Fruit fly (Drosophila melanogaster) whole organism, embryonic: Measurements from ENCODE around the gene Datp.

Experiments used
- Awh ChIP-seq: fragments of 200-800 bp; sonication (Bioruptor generic); IDR thresholded peaks from 2 replicates; pipeline ENCODE4, ENCODE4 v1.3.6; 2022; ENCODE audit warnings: missing biosample characterization, missing genetic modification characterization
- B-H1 ChIP-seq: fragments of 200-800 bp; sonication (Bioruptor generic); IDR thresholded peaks from 3 replicates; pipeline ENCODE4 v1.3.6; 2022; ENCODE audit warnings: missing biosample characterization, missing genetic modification characterization
- B-H2 ChIP-seq: fragments of 200-800 bp; sonication (Bioruptor generic); optimal IDR thresholded peaks from 2 replicates; lab custom pipeline; 2018; ENCODE audit warnings: missing biosample characterization, mild to moderate bottlenecking, missing genetic modification characterization
- CG10321 ChIP-seq: fragments of 200-800 bp; sonication (Bioruptor generic); IDR thresholded peaks from 2 replicates; pipeline ENCODE4 v1.3.6; 2022; ENCODE audit warnings: missing biosample characterization, missing genetic modification characterization
- CG10366 ChIP-seq: fragments of 200-800 bp; sonication (Bioruptor generic); IDR thresholded peaks from 2 replicates; pipeline ENCODE4 v1.3.6; 2022; ENCODE audit warnings: missing biosample characterization, missing genetic modification characterization
- CG10654 ChIP-seq: fragments of 200-800 bp; sonication (Bioruptor generic); optimal IDR thresholded peaks from 2 replicates; lab custom pipeline; 2016; ENCODE audit warnings: missing biosample characterization, missing genetic modification characterization
- CG10979 ChIP-seq: fragments of 200-800 bp; sonication (Bioruptor generic); optimal IDR thresholded peaks from 2 replicates; lab custom pipeline; 2018; ENCODE audit warnings: missing biosample characterization, mild to moderate bottlenecking, missing genetic modification characterization, moderate library complexity
- CG11456 ChIP-seq: fragments of 200-800 bp; sonication (Bioruptor generic); IDR thresholded peaks from 3 replicates; pipeline ENCODE4 v1.3.6; 2022; ENCODE audit warnings: missing biosample characterization, missing genetic modification characterization
- CG12071 ChIP-seq: fragments of 200-800 bp; sonication (Bioruptor generic); optimal IDR thresholded peaks from 3 replicates; lab custom pipeline; 2018; ENCODE audit warnings: missing biosample characterization, mild to moderate bottlenecking, missing genetic modification characterization
- CG15073 ChIP-seq: fragments of 200-800 bp; sonication (Bioruptor generic); optimal IDR thresholded peaks from 2 replicates; lab custom pipeline; 2016; ENCODE audit warnings: missing biosample characterization, missing genetic modification characterization
- CG15269 ChIP-seq: fragments of 200-800 bp; sonication (Bioruptor generic); optimal IDR thresholded peaks from 2 replicates; lab custom pipeline; 2018; ENCODE audit warnings: missing biosample characterization, mild to moderate bottlenecking, missing genetic modification characterization, moderate library complexity
- CG16815 ChIP-seq: fragments of 200-800 bp; sonication (Bioruptor generic); optimal IDR thresholded peaks from 3 replicates; lab custom pipeline; 2017; ENCODE audit warnings: missing biosample characterization, mild to moderate bottlenecking, missing genetic modification characterization
- CG17359 ChIP-seq: fragments of 200-800 bp; sonication (Bioruptor generic); optimal IDR thresholded peaks from 3 replicates; lab custom pipeline; 2018; ENCODE audit warnings: missing biosample characterization, mild to moderate bottlenecking, missing genetic modification characterization, moderate library complexity
- CG17385 ChIP-seq: fragments of 200-800 bp; sonication (Bioruptor generic); optimal IDR thresholded peaks from 3 replicates; lab custom pipeline; 2018; ENCODE audit warnings: missing biosample characterization, mild to moderate bottlenecking, missing genetic modification characterization
- CG18262 ChIP-seq: fragments of 200-800 bp; optimal IDR thresholded peaks from 3 replicates; lab custom pipeline; 2019; ENCODE audit warnings: missing biosample characterization, mild to moderate bottlenecking, missing genetic modification characterization, moderate library complexity
- CG1832 ChIP-seq: fragments of 200-800 bp; sonication (Bioruptor generic); optimal IDR thresholded peaks from 2 replicates; lab custom pipeline; 2017; ENCODE audit warnings: missing biosample characterization, mild to moderate bottlenecking, missing genetic modification characterization, inconsistent platforms
- CG30431 ChIP-seq: fragments of 200-800 bp; sonication (Bioruptor generic); optimal IDR thresholded peaks from 2 replicates; lab custom pipeline; 2017; ENCODE audit warnings: missing biosample characterization, missing genetic modification characterization
- CG31441 ChIP-seq: fragments of 200-800 bp; sonication (Bioruptor generic); IDR thresholded peaks from 2 replicates; pipeline ENCODE4 v1.3.6; 2022; ENCODE audit warnings: missing biosample characterization, missing genetic modification characterization
- CG32772 ChIP-seq: fragments of 200-800 bp; sonication (Bioruptor generic); IDR thresholded peaks from 2 replicates; pipeline ENCODE4 v1.3.6; 2022; ENCODE audit warnings: missing biosample characterization, missing genetic modification characterization
- CG7556 ChIP-seq: fragments of 200-800 bp; sonication (Bioruptor generic); optimal IDR thresholded peaks from 2 replicates; lab custom pipeline; 2017; ENCODE audit warnings: missing biosample characterization, mild to moderate bottlenecking, missing genetic modification characterization
- CG8281 ChIP-seq: fragments of 200-800 bp; sonication (Bioruptor generic); optimal IDR thresholded peaks from 2 replicates; lab custom pipeline; 2018; ENCODE audit warnings: missing biosample characterization, mild to moderate bottlenecking, missing genetic modification characterization, moderate library complexity
- CG8924 ChIP-seq: fragments of 200-800 bp; optimal IDR thresholded peaks from 3 replicates; lab custom pipeline; 2019; ENCODE audit warnings: missing biosample characterization, mild to moderate bottlenecking, missing genetic modification characterization, moderate library complexity
- CG9609 ChIP-seq: fragments of 200-800 bp; sonication (Bioruptor generic); optimal IDR thresholded peaks from 3 replicates; lab custom pipeline; 2016; ENCODE audit warnings: missing biosample characterization, missing genetic modification characterization
- Chrac-16 ChIP-seq: fragments of 200-800 bp; sonication (Bioruptor generic); optimal IDR thresholded peaks from 3 replicates; lab custom pipeline; 2016; ENCODE audit warnings: missing biosample characterization, missing genetic modification characterization
- Dad ChIP-seq: fragments of 200-800 bp; sonication (Bioruptor generic); optimal IDR thresholded peaks from 3 replicates; lab custom pipeline; 2016; ENCODE audit warnings: missing biosample characterization, missing genetic modification characterization
- Deaf1 ChIP-seq: fragments of 200-800 bp; optimal IDR thresholded peaks from 3 replicates; lab custom pipeline; 2019; ENCODE audit warnings: missing biosample characterization, mild to moderate bottlenecking, missing genetic modification characterization, moderate library complexity
- E2f2 ChIP-seq: fragments of 200-800 bp; sonication (Bioruptor generic); IDR thresholded peaks from 2 replicates; pipeline ENCODE4 v1.3.6; 2022; ENCODE audit warnings: missing biosample characterization, missing genetic modification characterization
- HHEX ChIP-seq: fragments of 200-800 bp; sonication (Bioruptor generic); optimal IDR thresholded peaks from 3 replicates; lab custom pipeline; 2017; ENCODE audit warnings: missing biosample characterization, mild to moderate bottlenecking, missing genetic modification characterization, missing genetic modification reagents
- Hey ChIP-seq: fragments of 200-800 bp; sonication (Bioruptor generic); optimal IDR thresholded peaks from 3 replicates; lab custom pipeline; 2018; ENCODE audit warnings: missing biosample characterization, mild to moderate bottlenecking, missing genetic modification characterization
- Hr78 ChIP-seq, 2 experiments: fragments of 200-800 bp in 1 of 2; fragments of >200 bp in 1 of 2; sonication (Bioruptor generic) in 1 of 2; optimal IDR thresholded peaks; 2 replicates each; lab custom pipeline; 2017 to 2019; ENCODE audit warnings: missing biosample characterization in 2 of 2, missing genetic modification characterization in 2 of 2, mild to moderate bottlenecking in 1 of 2, moderate library complexity in 1 of 2
- NFAT ChIP-seq: fragments of 200-800 bp; sonication (Bioruptor generic); IDR thresholded peaks from 2 replicates; pipeline ENCODE4 v1.3.6; 2022; ENCODE audit warnings: missing biosample characterization, missing genetic modification characterization
- PHDP ChIP-seq: fragments of 200-800 bp; sonication (Bioruptor generic); optimal IDR thresholded peaks from 3 replicates; lab custom pipeline; 2018; ENCODE audit warnings: missing biosample characterization, mild to moderate bottlenecking, missing genetic modification characterization, moderate library complexity
- Sin3A ChIP-seq: fragments of >200 bp; optimal IDR thresholded peaks from 2 replicates; lab custom pipeline; 2018
- Ssrp ChIP-seq: fragments of 200-800 bp; sonication (Bioruptor generic); optimal IDR thresholded peaks from 2 replicates; lab custom pipeline; 2018; ENCODE audit warnings: missing biosample characterization, mild to moderate bottlenecking, missing genetic modification characterization, moderate library complexity
- Usf ChIP-seq: fragments of 200-800 bp; sonication (Bioruptor generic); optimal IDR thresholded peaks from 2 replicates; lab custom pipeline; 2017; ENCODE audit warnings: missing genotype, missing biosample characterization, missing genetic modification characterization
- abd-A ChIP-seq: fragments of 200-800 bp; sonication (Bioruptor generic); optimal IDR thresholded peaks from 3 replicates; lab custom pipeline; 2019; ENCODE audit warnings: missing biosample characterization, mild to moderate bottlenecking, missing genetic modification characterization, moderate library complexity
- ftz-f1 ChIP-seq: fragments of 200-800 bp; sonication (Bioruptor generic); optimal IDR thresholded peaks from 2 replicates; lab custom pipeline; 2016; ENCODE audit warnings: missing biosample characterization, missing genetic modification characterization
- fu2 ChIP-seq: fragments of 200-800 bp; sonication (Bioruptor generic); optimal IDR thresholded peaks from 2 replicates; lab custom pipeline; 2016; ENCODE audit warnings: missing biosample characterization, missing genetic modification characterization
- gcm2 ChIP-seq: fragments of 200-800 bp; sonication (Bioruptor generic); optimal IDR thresholded peaks from 2 replicates; lab custom pipeline; 2016; ENCODE audit warnings: missing biosample characterization, missing genetic modification characterization
- gro ChIP-seq: fragments of 200-800 bp; sonication (Bioruptor generic); optimal IDR thresholded peaks from 2 replicates; lab custom pipeline; 2016; ENCODE audit warnings: missing biosample characterization, missing genetic modification characterization
- gsb-n ChIP-seq: fragments of 200-800 bp; sonication (Bioruptor generic); optimal IDR thresholded peaks from 3 replicates; lab custom pipeline; 2018; ENCODE audit warnings: missing biosample characterization, mild to moderate bottlenecking, missing genetic modification characterization
- h ChIP-seq: fragments of >200 bp; optimal IDR thresholded peaks from 2 replicates; lab custom pipeline; 2017
- hkb ChIP-seq, 2 experiments: fragments of 200-800 bp in 1 of 2; fragments of >200 bp in 1 of 2; sonication (Bioruptor generic) in 1 of 2; IDR thresholded peaks in 1 of 2; optimal IDR thresholded peaks in 1 of 2; 2 replicates each; pipeline versions ENCODE4 v1.3.6 to Lab custom; 2017 to 2022; ENCODE audit warnings: missing biosample characterization in 1 of 2, missing genetic modification characterization in 1 of 2
- hth ChIP-seq: fragments of >200 bp; optimal IDR thresholded peaks from 2 replicates; lab custom pipeline; 2017; ENCODE audit warnings: inconsistent platforms
- lbe ChIP-seq: fragments of 200-800 bp; sonication (Bioruptor generic); optimal IDR thresholded peaks from 2 replicates; lab custom pipeline; 2016; ENCODE audit warnings: missing biosample characterization, mild to moderate bottlenecking, missing genetic modification characterization
- pan ChIP-seq, 4 experiments: fragments of >200 bp in 3 of 4; fragments of 200-800 bp in 1 of 4; sonication (Bioruptor generic) in 1 of 4; optimal IDR thresholded peaks in 3 of 4; IDR thresholded peaks in 1 of 4; 2 replicates each; pipeline versions ENCODE4 v1.3.6 to Lab custom; 2017 to 2022; ENCODE audit warnings: missing biosample characterization in 2 of 4, missing genetic modification characterization in 2 of 4, mixed read lengths in 1 of 4
- pb ChIP-seq: fragments of 200-800 bp; sonication (Bioruptor generic); optimal IDR thresholded peaks from 3 replicates; lab custom pipeline; 2016; ENCODE audit warnings: missing biosample characterization, missing genetic modification characterization
- pfk ChIP-seq: fragments of 200-800 bp; sonication (Bioruptor generic); optimal IDR thresholded peaks from 2 replicates; lab custom pipeline; 2018; ENCODE audit warnings: missing biosample characterization, mild to moderate bottlenecking, missing genetic modification characterization, moderate library complexity
- sqz ChIP-seq: fragments of 200-800 bp; sonication (Bioruptor generic); optimal IDR thresholded peaks from 3 replicates; lab custom pipeline; 2018; ENCODE audit warnings: missing biosample characterization, mild to moderate bottlenecking, missing genetic modification characterization
- wor ChIP-seq: fragments of 200-800 bp; sonication (Bioruptor generic); IDR thresholded peaks from 2 replicates; pipeline ENCODE4 v1.3.6; 2022; ENCODE audit warnings: missing biosample characterization, missing genetic modification characterization

Datp gene

DNA sequence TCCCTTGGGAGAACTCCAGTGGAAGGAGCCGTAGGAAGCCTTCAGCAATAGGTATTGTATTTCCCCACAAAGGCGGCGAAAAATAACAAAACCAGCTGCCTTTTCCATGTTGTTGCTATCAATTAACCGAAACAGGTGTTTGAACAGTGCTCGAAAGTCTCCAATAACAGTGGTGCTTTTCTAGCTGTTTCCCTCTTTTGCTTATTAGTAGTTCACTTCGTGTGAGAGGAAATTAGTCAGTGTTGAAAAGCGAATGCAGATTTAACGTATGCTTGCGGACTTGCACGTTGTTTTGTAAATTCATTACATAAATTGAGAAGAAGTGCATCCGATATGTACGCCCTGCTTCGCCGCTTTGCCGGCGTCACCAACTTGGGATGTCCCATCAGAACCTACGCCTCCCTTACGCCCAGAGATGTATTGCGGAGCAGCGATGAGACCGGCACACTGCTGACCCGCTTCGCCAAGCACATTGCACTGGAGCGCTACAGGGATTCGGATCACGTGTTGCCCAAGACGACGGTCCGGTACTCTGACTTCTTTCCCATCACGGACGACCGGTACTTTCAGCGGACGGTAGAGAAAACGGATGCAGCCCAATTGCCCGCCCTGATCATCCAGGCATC, at the start of gene Datp, which contains the start of gene CG4619 (continued):
- TF ChIP-seq Chrac-16 (GFP tag; lab: Kevin White, UChicago) (peak; percentile 1), fu2 (GFP tag; lab: Kevin White, UChicago) (peak; percentile 69), Awh (no peak), Hey (no peak), hth (no peak), h (no peak), CG18262 (tag; lab: Kevin White, UChicago) (no peak), CG10366 (GFP tag; lab: Robert Waterston, UW) (no peak), CG12071 (GFP tag; lab: Kevin White, UChicago) (no peak), Usf (no peak), pan (optimal IDR thresholded peaks at IDR 0.05; lab: Kevin White, UChicago) (no peak), pan (GFP tag; optimal IDR thresholded peaks at IDR 0.05 in 1 of 2, IDR thresholded peaks at IDR 0.05 in 1 of 2) (no peak), abd-A (no peak), CG8281 (tag; lab: Kevin White, UChicago) (no peak), CG15269 (no peak), CG31441 (GFP tag; lab: Robert Waterston, UW) (no peak), lbe (GFP tag; lab: Kevin White, UChicago) (peak; percentile 21), B-H1 (no peak), gsb-n (no peak), pb (no peak), ftz-f1 (GFP tag; lab: Kevin White, UChicago) (no peak), PHDP (tag; lab: Kevin White, UChicago) (no peak), HHEX (peak; percentile 7), Dad (peak; percentile 50), CG17359 (tag; lab: Kevin White, UChicago) (no peak), CG16815 (GFP tag; lab: Kevin White, UChicago) (no peak), CG8924 (tag; lab: Kevin White, UChicago) (no peak), Deaf1 (no peak), CG9609 (GFP tag; lab: Kevin White, UChicago) (peak; percentile 51), CG17385 (peak; percentile 56), B-H2 (GFP tag; lab: Kevin White, UChicago) (peak; percentile 81), Sin3A (lab: Kevin White, UChicago) (peak; percentile 31), CG10979 (tag; lab: Kevin White, UChicago) (peak; percentile 6), CG10654 (GFP tag; lab: Kevin White, UChicago) (peak; percentile 12), CG11456 (GFP tag; lab: Robert Waterston, UW) (peak; percentile 74), Hr78 (GFP tag; optimal IDR thresholded peaks at IDR 0.05; lab: Kevin White, UChicago) (no peak), gro (GFP tag; lab: Kevin White, UChicago) (peak; percentile 24), pfk (GFP tag; lab: Kevin White, UChicago) (peak; percentile 9), NFAT (peak; percentile 76), Ssrp (tag; lab: Kevin White, UChicago) (no peak), CG15073 (GFP tag; lab: Kevin White, UChicago) (no peak), CG10321 (GFP tag; lab: Robert Waterston, UW) (no peak), CG30431 (GFP tag; lab: Kevin White, UChicago) (no peak), CG32772 (GFP tag; lab: Robert Waterston, UW) (0 out of 2 replicates have a peak, but pooled peaks have one; percentile 6), hkb (optimal IDR thresholded peaks at IDR 0.05; lab: Kevin White, UChicago) (no peak), hkb (GFP tag; IDR thresholded peaks at IDR 0.05; lab: Robert Waterston, UW) (no peak), E2f2 (GFP tag; lab: Robert Waterston, UW) (peak; percentile 32; the same call in 1 of the 2 replicates), gcm2 (GFP tag; lab: Kevin White, UChicago) (no peak), CG1832 (GFP tag; lab: Kevin White, UChicago) (no peak), sqz (GFP tag; lab: Kevin White, UChicago) (no peak), CG7556 (GFP tag; lab: Kevin White, UChicago) (no peak), wor (GFP tag; lab: Robert Waterston, UW) (no peak)
